Worm (Caenorhabditis elegans): Measurements from ENCODE around the gene npr-33.

npr-33 gene

ce11 chrX:15892525-15892924 lies 17.9 kb upstream of the npr-33 start:
- peak; percentile 6 for TF ChIP-seq snpc-4 (tag; optimal IDR thresholded peaks at IDR 0.05)
- no peak for TF ChIP-seq Y116A8C.19 (tag; optimal IDR thresholded peaks at IDR 0.05; ENCODE audit: borderline replicate concordance)
- TF ChIP-seq efl-1 (optimal IDR thresholded peaks at IDR 0.05), result no peak
- peak in 1 of 2 experiments; percentile 65 for TF ChIP-seq efl-1 (GFP tag; optimal IDR thresholded peaks at IDR 0.05 in 1 of 2)

- no peak for TF ChIP-seq xbp-1 (tag; optimal IDR thresholded peaks at IDR 0.05)
- no peak for TF ChIP-seq nhr-77 (tag; optimal IDR thresholded peaks at IDR 0.05)
- TF ChIP-seq efl-1 (optimal IDR thresholded peaks at IDR 0.05), result no peak
- no peak for TF ChIP-seq efl-1 (GFP tag; optimal IDR thresholded peaks at IDR 0.05 in 1 of 2)
- TF ChIP-seq grh-1 (GFP tag; IDR thresholded peaks at IDR 0.05), result no peak
- TF ChIP-seq pqm-1 (tag; optimal IDR thresholded peaks at IDR 0.05), result no peak
- TF ChIP-seq hlh-4 (tag; optimal IDR thresholded peaks at IDR 0.05), result no peak
- TF ChIP-seq nhr-19 (GFP tag; conservative IDR thresholded peaks at IDR 0.05), result no peak
- TF ChIP-seq ama-1 (optimal IDR thresholded peaks at IDR 0.05), result no peak
- TF ChIP-seq sox-4 (tag; optimal IDR thresholded peaks at IDR 0.05), result no peak
- no peak for TF ChIP-seq ets-5 (GFP tag; IDR thresholded peaks at IDR 0.05)
These were observed 9.2 kb upstream of the npr-33 start for ce11 chrX:15901214-15901613.

- no peak for TF ChIP-seq jun-1 (tag; optimal IDR thresholded peaks at IDR 0.05)
- no peak for TF ChIP-seq efl-1 (optimal IDR thresholded peaks at IDR 0.05)
- TF ChIP-seq efl-1 (GFP tag; optimal IDR thresholded peaks at IDR 0.05 in 1 of 2), result peak in 1 of 2 experiments; percentile 58
These were observed 7.6 kb upstream of the npr-33 start for ce11 chrX:15902835-15903234.

ce11 chrX:15912841-15913240 lies 2.4 kb downstream of the npr-33 start:
- TF ChIP-seq nhr-19 (GFP tag; conservative IDR thresholded peaks at IDR 0.05) (no peak), irx-1 (tag; optimal IDR thresholded peaks at IDR 0.05) (no peak), nhr-11 (tag; optimal IDR thresholded peaks at IDR 0.05) (no peak), hlh-4 (tag; optimal IDR thresholded peaks at IDR 0.05) (no peak), mef-2 (tag; optimal IDR thresholded peaks at IDR 0.05) (no peak), ama-1 (optimal IDR thresholded peaks at IDR 0.05) (no peak), fkh-8 (tag; optimal IDR thresholded peaks at IDR 0.05) (no peak), vab-15 (tag; optimal IDR thresholded peaks at IDR 0.05) (no peak), ets-5 (GFP tag; IDR thresholded peaks at IDR 0.05) (no peak), snpc-4 (tag; optimal IDR thresholded peaks at IDR 0.05) (no peak), nhr-71 (tag; optimal IDR thresholded peaks at IDR 0.05) (no peak)

ce11 chrX:15915774-15916173 lies 5.3 kb downstream of the npr-33 start:
- TF ChIP-seq elt-2 (tag; optimal IDR thresholded peaks at IDR 0.05) (no peak), nhr-20 (tag; optimal IDR thresholded peaks at IDR 0.05) (no peak), efl-1 (optimal IDR thresholded peaks at IDR 0.05) (no peak), efl-1 (GFP tag; optimal IDR thresholded peaks at IDR 0.05 in 1 of 2) (peak in 1 of 2 experiments; percentile 9)

- TF ChIP-seq efl-3 (GFP tag; optimal IDR thresholded peaks at IDR 0.05) (no peak), lin-14 (GFP tag; optimal IDR thresholded peaks at IDR 0.05) (no peak), efl-1 (optimal IDR thresholded peaks at IDR 0.05) (no peak), efl-1 (GFP tag; optimal IDR thresholded peaks at IDR 0.05 in 1 of 2) (no peak), ces-1 (GFP tag; optimal IDR thresholded peaks at IDR 0.05) (no peak), nhr-237 (tag; optimal IDR thresholded peaks at IDR 0.05) (no peak), lin-15B (tag; optimal IDR thresholded peaks at IDR 0.05) (no peak), ztf-4 (tag; optimal IDR thresholded peaks at IDR 0.05) (no peak), ceh-8 (GFP tag; optimal IDR thresholded peaks at IDR 0.05) (no peak), Y116A8C.19 (tag; optimal IDR thresholded peaks at IDR 0.05; ENCODE audit: borderline replicate concordance) (no peak)
These were observed 6.6 kb downstream of the npr-33 start, which contains the start of the genes F31B9.4 and F31B9.2 for ce11 chrX:15917000-15917399. F31B9.4 (minus strand) TSS chrX:15917100. F31B9.2 (plus strand) TSS chrX:15917367.

- TF ChIP-seq ceh-88 (GFP tag; IDR thresholded peaks at IDR 0.05) (no peak), zip-4 (GFP tag; optimal IDR thresholded peaks at IDR 0.05) (no peak), nhr-11 (tag; optimal IDR thresholded peaks at IDR 0.05) (no peak), ama-1 (optimal IDR thresholded peaks at IDR 0.05) (no peak), mab-9 (GFP tag; IDR thresholded peaks at IDR 0.05) (no peak), lin-14 (GFP tag; optimal IDR thresholded peaks at IDR 0.05) (no peak), ceh-8 (GFP tag; optimal IDR thresholded peaks at IDR 0.05) (no peak), unc-98 (GFP tag; IDR thresholded peaks at IDR 0.05) (no peak), tlp-1 (tag; optimal IDR thresholded peaks at IDR 0.05) (no peak), nhr-84 (tag; optimal IDR thresholded peaks at IDR 0.05) (no peak), nhr-71 (tag; optimal IDR thresholded peaks at IDR 0.05) (no peak), pax-3 (tag; optimal IDR thresholded peaks at IDR 0.05) (no peak)
These were observed 8.9 kb downstream of the npr-33 start, which contains the start of gene F31B9.7 for ce11 chrX:15919372-15919771. F31B9.7 (plus strand) TSS chrX:15919672.

All from whole organism, L1 larva.